Fruit fly (Drosophila melanogaster) whole organism, prepupa: Measurements from ENCODE around the gene pbl.

Experiments
- CG11294 ChIP-seq: fragments of 200-800 bp; sonication (Bioruptor generic); IDR thresholded peaks from 2 replicates; pipeline ENCODE4 v1.3.6; 2022; ENCODE audit warnings: missing biosample characterization, missing genetic modification characterization
- CG11762 ChIP-seq: fragments of 200-800 bp; sonication (Bioruptor generic); optimal IDR thresholded peaks from 3 replicates; lab custom pipeline; 2016; ENCODE audit warnings: missing biosample characterization, missing genetic modification characterization; ENCODE audit not compliant: insufficient read depth
- CG11902 ChIP-seq: fragments of 200-800 bp; sonication (Bioruptor generic); optimal IDR thresholded peaks from 3 replicates; lab custom pipeline; 2016; ENCODE audit warnings: missing biosample characterization, missing genetic modification characterization
- CG15336 ChIP-seq: fragments of 200-800 bp; sonication (Bioruptor generic); IDR thresholded peaks from 2 replicates; pipeline ENCODE4 v1.3.6; 2022; ENCODE audit warnings: missing biosample characterization, missing genetic modification characterization
- CG32006 ChIP-seq: fragments of 200-800 bp; sonication (Bioruptor generic); optimal IDR thresholded peaks from 3 replicates; lab custom pipeline; 2017; ENCODE audit warnings: missing biosample characterization, mild to moderate bottlenecking, missing genetic modification characterization
- CG4318 ChIP-seq: fragments of 200-800 bp; sonication (Bioruptor generic); optimal IDR thresholded peaks from 3 replicates; lab custom pipeline; 2017; ENCODE audit warnings: missing biosample characterization, mild to moderate bottlenecking, missing genetic modification characterization
- CG6792 ChIP-seq: fragments of 200-800 bp; sonication (Bioruptor generic); optimal IDR thresholded peaks from 3 replicates; lab custom pipeline; 2016; ENCODE audit warnings: missing biosample characterization, missing genetic modification characterization
- CG7368 ChIP-seq: fragments of 200-800 bp; sonication (Bioruptor generic); optimal IDR thresholded peaks from 3 replicates; lab custom pipeline; 2016; ENCODE audit warnings: missing biosample characterization, missing genetic modification characterization
- CG8119 ChIP-seq: fragments of 200-800 bp; sonication (Bioruptor generic); IDR thresholded peaks from 3 replicates; pipeline ENCODE4 v1.3.6; 2022; ENCODE audit warnings: missing biosample characterization, missing genetic modification characterization
- CG8319 ChIP-seq: fragments of 200-800 bp; sonication (Bioruptor generic); optimal IDR thresholded peaks from 3 replicates; lab custom pipeline; 2016; ENCODE audit warnings: missing biosample characterization, missing genetic modification characterization
- CG9139 ChIP-seq: fragments of 200-800 bp; sonication (Bioruptor generic); optimal IDR thresholded peaks from 3 replicates; lab custom pipeline; 2017; ENCODE audit warnings: missing biosample characterization, mild to moderate bottlenecking, missing genetic modification characterization
- Eip75B ChIP-seq: fragments of 200-800 bp; sonication (Bioruptor generic); optimal IDR thresholded peaks from 3 replicates; lab custom pipeline; 2016; ENCODE audit warnings: missing biosample characterization, missing genetic modification characterization
- Eip78C ChIP-seq: fragments of 200-800 bp; sonication (Bioruptor generic); peaks from one replicate; lab custom pipeline; 2016; ENCODE audit warnings: missing biosample characterization, missing genetic modification characterization
- Ets21C ChIP-seq: fragments of 200-800 bp; sonication (Bioruptor generic); optimal IDR thresholded peaks from 3 replicates; lab custom pipeline; 2016; ENCODE audit warnings: missing biosample characterization, missing genetic modification characterization
- Hr38 ChIP-seq: sonication (Bioruptor generic); optimal IDR thresholded peaks from 2 replicates; lab custom pipeline; 2016; ENCODE audit warnings: missing biosample characterization, missing genetic modification characterization
- Hr39 ChIP-seq: fragments of 200-800 bp; sonication (Bioruptor generic); optimal IDR thresholded peaks from 2 replicates; lab custom pipeline; 2016; ENCODE audit warnings: missing biosample characterization, missing genetic modification characterization
- Hr4 ChIP-seq: fragments of 200-800 bp; sonication (Bioruptor generic); optimal IDR thresholded peaks from 3 replicates; lab custom pipeline; 2016; ENCODE audit warnings: missing biosample characterization, missing genetic modification characterization
- Lpt ChIP-seq: fragments of 200-800 bp; sonication (Bioruptor generic); optimal IDR thresholded peaks from 3 replicates; lab custom pipeline; 2016; ENCODE audit warnings: missing biosample characterization, missing genetic modification characterization
- Met ChIP-seq: fragments of 200-800 bp; sonication (Bioruptor generic); optimal IDR thresholded peaks from 3 replicates; lab custom pipeline; 2016; ENCODE audit warnings: missing biosample characterization, missing genetic modification characterization
- OdsH ChIP-seq: fragments of 200-800 bp; sonication (Bioruptor generic); optimal IDR thresholded peaks from 3 replicates; lab custom pipeline; 2016; ENCODE audit warnings: missing biosample characterization, missing genetic modification characterization
- Smox ChIP-seq: fragments of 200-800 bp; sonication (Bioruptor generic); optimal IDR thresholded peaks from 3 replicates; lab custom pipeline; 2016; ENCODE audit warnings: missing biosample characterization, missing genetic modification characterization
- Sox14 ChIP-seq: fragments of 200-800 bp; sonication (Bioruptor generic); optimal IDR thresholded peaks from 3 replicates; lab custom pipeline; 2016; ENCODE audit warnings: missing biosample characterization, missing genetic modification characterization
- Sox15 ChIP-seq: fragments of 200-800 bp; sonication (Bioruptor generic); optimal IDR thresholded peaks from 3 replicates; lab custom pipeline; 2016; ENCODE audit warnings: missing biosample characterization, missing genetic modification characterization
- achi ChIP-seq: fragments of 200-800 bp; sonication (Bioruptor generic); optimal IDR thresholded peaks from 3 replicates; lab custom pipeline; 2016; ENCODE audit warnings: missing biosample characterization, missing genetic modification characterization
- acj6 ChIP-seq: fragments of 200-800 bp; sonication (Bioruptor generic); optimal IDR thresholded peaks from 3 replicates; lab custom pipeline; 2016; ENCODE audit warnings: missing biosample characterization, missing genetic modification characterization
- cyc ChIP-seq: fragments of 200-800 bp; sonication (Bioruptor generic); optimal IDR thresholded peaks from 3 replicates; lab custom pipeline; 2016; ENCODE audit warnings: missing biosample characterization, missing genetic modification characterization
- dac ChIP-seq: fragments of 200-800 bp; sonication (Bioruptor generic); optimal IDR thresholded peaks from 2 replicates; lab custom pipeline; 2017; ENCODE audit warnings: missing biosample characterization, mild to moderate bottlenecking, missing genetic modification characterization
- eg ChIP-seq: fragments of 200-800 bp; sonication (Bioruptor generic); IDR thresholded peaks from 3 replicates; pipeline ENCODE4 v1.3.6; 2022; ENCODE audit warnings: missing biosample characterization, missing genetic modification characterization
- esn ChIP-seq: fragments of 200-800 bp; sonication (Bioruptor generic); optimal IDR thresholded peaks from 2 replicates; lab custom pipeline; 2016; ENCODE audit warnings: missing biosample characterization, mild to moderate bottlenecking, missing genetic modification characterization, moderate library complexity
- fd85E ChIP-seq: fragments of 200-800 bp; sonication (Bioruptor generic); optimal IDR thresholded peaks from 3 replicates; lab custom pipeline; 2016; ENCODE audit warnings: missing biosample characterization, missing genetic modification characterization
- salr ChIP-seq, 2 experiments: fragments of 200-800 bp; sonication (Bioruptor generic); optimal IDR thresholded peaks; 3 replicates each; lab custom pipeline; 2016 to 2018; ENCODE audit warnings: missing biosample characterization in 2 of 2, missing genetic modification characterization in 2 of 2, mild to moderate bottlenecking in 1 of 2
- svp ChIP-seq: fragments of 200-800 bp; sonication (Bioruptor generic); peaks from one replicate; lab custom pipeline; 2016; ENCODE audit warnings: missing biosample characterization, missing genetic modification characterization
- topi ChIP-seq: fragments of 200-800 bp; sonication (Bioruptor generic); optimal IDR thresholded peaks from 3 replicates; lab custom pipeline; 2016; ENCODE audit warnings: missing biosample characterization, missing genetic modification characterization

pbl gene

dm6 chr3L:7915808-7916619 is 4.3 kb upstream of the pbl start:
- TF ChIP-seq OdsH (GFP tag; lab: Kevin White, UChicago), result no peak
- TF ChIP-seq Smox (GFP tag; lab: Kevin White, UChicago), result no peak
- TF ChIP-seq Eip78C (GFP tag; lab: Kevin White, UChicago), result no peak
- no peak for TF ChIP-seq Lpt
- TF ChIP-seq salr (GFP tag; optimal IDR thresholded peaks at IDR 0.05; lab: Kevin White, UChicago), result no peak
- no peak for TF ChIP-seq Met (GFP tag; lab: Kevin White, UChicago)
- TF ChIP-seq Hr38 (GFP tag; lab: Kevin White, UChicago), result no peak
- no peak for TF ChIP-seq Sox15
- TF ChIP-seq fd85E (GFP tag; lab: Kevin White, UChicago), result no peak

dm6 chr3L:7914969-7915596 is 3.3 kb upstream of the pbl start, which contains the start of gene Tmem43:
Gene Tmem43 (minus strand): TSS chr3L:7915120.
- TF ChIP-seq Eip78C (GFP tag; lab: Kevin White, UChicago) (peak; percentile 68), acj6 (no peak)
- TF ChIP-seq, all 60 proteins: peak for 1

- TF ChIP-seq CG11902 (no peak), CG8319 (no peak), CG6792 (GFP tag; lab: Kevin White, UChicago) (no peak), topi (GFP tag; lab: Kevin White, UChicago) (peak; percentile 26), Eip78C (GFP tag; lab: Kevin White, UChicago) (peak; percentile 29), svp (GFP tag; lab: Kevin White, UChicago) (peak; percentile 72), Hr39 (GFP tag; lab: Kevin White, UChicago) (peak; percentile 3), Hr38 (GFP tag; lab: Kevin White, UChicago) (no peak), CG7368 (GFP tag; lab: Kevin White, UChicago) (no peak), Met (GFP tag; lab: Kevin White, UChicago) (peak; percentile 23)
Observed at dm6 chr3L:7910916-7911467, 762 bp downstream of the pbl start.

- TF ChIP-seq eg (GFP tag; lab: Robert Waterston, UW) (0 out of 3 replicates have a peak, but pooled peaks have one; percentile 27), CG15336 (peak; percentile 56), CG32006 (peak; percentile 40), dac (no peak), Sox14 (GFP tag; lab: Kevin White, UChicago) (no peak), Eip78C (GFP tag; lab: Kevin White, UChicago) (peak; percentile 72), CG11294 (GFP tag; lab: Robert Waterston, UW) (0 out of 2 replicates have a peak, but pooled peaks have one; percentile 11), Smox (GFP tag; lab: Kevin White, UChicago) (no peak), Hr4 (peak; percentile 28), CG11762 (no peak), salr (GFP tag; optimal IDR thresholded peaks at IDR 0.05; lab: Kevin White, UChicago) (peak in 1 of 2 experiments; percentile 32), svp (GFP tag; lab: Kevin White, UChicago) (peak; percentile 49)
Observed at dm6 chr3L:7909695-7910463, 1.9 kb downstream of the pbl start.

dm6 chr3L:7904560-7904959 is 7.2 kb downstream of the pbl start:
- TF ChIP-seq cyc (GFP tag; lab: Kevin White, UChicago) (no peak), CG4318 (GFP tag; lab: Kevin White, UChicago) (no peak), esn (GFP tag; lab: Kevin White, UChicago) (no peak), Sox15 (no peak), dac (no peak), CG32006 (no peak), Eip75B (GFP tag; lab: Kevin White, UChicago) (no peak), CG8119 (no peak), achi (no peak), Met (GFP tag; lab: Kevin White, UChicago) (no peak), Ets21C (GFP tag; lab: Kevin White, UChicago) (no peak), CG9139 (GFP tag; lab: Kevin White, UChicago) (no peak), CG7368 (GFP tag; lab: Kevin White, UChicago) (no peak)
